Fruit fly (Drosophila melanogaster): Measurements from ENCODE around the gene CG9133.

DNA sequence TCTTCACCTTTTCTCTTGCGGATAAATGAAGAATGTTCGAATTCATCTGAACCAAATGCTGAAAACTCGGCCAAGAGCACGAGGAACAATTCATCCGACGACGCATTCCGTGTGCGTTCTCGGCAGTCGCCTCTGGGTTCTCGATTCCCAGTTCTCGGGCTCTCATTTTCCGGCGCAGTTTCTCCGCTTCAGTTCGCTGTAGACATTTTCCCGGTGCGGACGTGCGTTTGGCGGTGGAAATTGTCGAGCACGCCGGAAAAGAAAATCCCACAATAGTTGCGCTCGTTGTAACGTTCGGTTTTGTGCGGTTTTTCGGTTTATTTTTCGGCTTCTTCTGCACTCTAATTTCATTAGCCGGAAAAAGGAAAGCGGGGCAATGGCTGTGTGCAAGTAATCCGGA, 24.0 kb downstream of the CG9133 start, which contains the start of gene CG32333:
- TF ChIP-seq usp (GFP tag; optimal IDR thresholded peaks at IDR 0.05) (no peak), psq (GFP tag; optimal IDR thresholded peaks at IDR 0.05) (no peak), Hr78 (GFP tag; optimal IDR thresholded peaks at IDR 0.05) (no peak), dmrt93B (GFP tag; optimal IDR thresholded peaks at IDR 0.05) (no peak), CG32264 (GFP tag; optimal IDR thresholded peaks at IDR 0.05) (no peak)
